Fruit fly (Drosophila melanogaster): ENCODE results near the gene nan.

The nan gene

dm6 chr3L:14189431-14189830, at the start of gene nan:
Gene nan, minus strand, starts transcription at chr3L:14189648.
- TF ChIP-seq CG12605 (GFP tag; IDR thresholded peaks at IDR 0.05) (peak; percentile 61), CG15710 (tag; optimal IDR thresholded peaks at IDR 0.05) (no peak)

- TF ChIP-seq Pif1A (GFP tag; optimal IDR thresholded peaks at IDR 0.05), result no peak
- no peak for TF ChIP-seq CG17806 (tag; optimal IDR thresholded peaks at IDR 0.05)
These were observed 46.9 kb upstream of the nan start, which contains the start of gene CG7906 for dm6 chr3L:14236335-14236734. Gene CG7906, plus strand, starts transcription at chr3L:14236635.

- TF ChIP-seq CG34367 (tag; optimal IDR thresholded peaks at IDR 0.05) (no peak), CG10348 (GFP tag; IDR thresholded peaks at IDR 0.05) (no peak), CG4496 (GFP tag; IDR thresholded peaks at IDR 0.05) (no peak), Pif1A (GFP tag; optimal IDR thresholded peaks at IDR 0.05) (no peak), Pif1B (GFP tag; optimal IDR thresholded peaks at IDR 0.05) (no peak), D1 (tag; optimal IDR thresholded peaks at IDR 0.05) (peak; percentile 55), CG12605 (GFP tag; IDR thresholded peaks at IDR 0.05) (no peak), CG8159 (tag; optimal IDR thresholded peaks at IDR 0.05) (no peak)
These were observed 46.4 kb upstream of the nan start, which contains the start of gene CG34244 for dm6 chr3L:14235820-14236219. Gene CG34244, minus strand, starts transcription at chr3L:14235941.

- TF ChIP-seq Pif1B (GFP tag; optimal IDR thresholded peaks at IDR 0.05) (no peak), CG4496 (GFP tag; IDR thresholded peaks at IDR 0.05) (no peak), rn (GFP tag; IDR thresholded peaks at IDR 0.05) (no peak), Pif1A (GFP tag; optimal IDR thresholded peaks at IDR 0.05) (no peak), D1 (tag; optimal IDR thresholded peaks at IDR 0.05) (no peak), CG32121 (GFP tag; IDR thresholded peaks at IDR 0.05) (no peak), CG8159 (tag; optimal IDR thresholded peaks at IDR 0.05) (no peak), CG14655 (GFP tag; optimal IDR thresholded peaks at IDR 0.05) (no peak), CG8301 (tag; optimal IDR thresholded peaks at IDR 0.05) (no peak), CG17806 (tag; optimal IDR thresholded peaks at IDR 0.05) (no peak), fd96Ca (GFP tag; IDR thresholded peaks at IDR 0.05) (no peak), CG34367 (tag; optimal IDR thresholded peaks at IDR 0.05) (no peak), CG10348 (GFP tag; IDR thresholded peaks at IDR 0.05) (no peak), Snoo (tag; optimal IDR thresholded peaks at IDR 0.05) (no peak), CG9948 (tag; optimal IDR thresholded peaks at IDR 0.05) (no peak), CG13204 (GFP tag; optimal IDR thresholded peaks at IDR 0.05) (no peak), gl (tag; optimal IDR thresholded peaks at IDR 0.05) (no peak), EcR (GFP tag; optimal IDR thresholded peaks at IDR 0.05) (no peak)
These were observed 43.7 kb upstream of the nan start, which contains the start of gene CG7924 for dm6 chr3L:14233169-14233568. Gene CG7924, plus strand, starts transcription at chr3L:14233469.

dm6 chr3L:14229481-14229880, 40.0 kb upstream of the nan start:
- TF ChIP-seq fd96Ca (GFP tag; IDR thresholded peaks at IDR 0.05), result no peak; the same call in 2 of the 3 replicates
- peak; percentile 69 for TF ChIP-seq CG4496 (GFP tag; IDR thresholded peaks at IDR 0.05)
- TF ChIP-seq CG10348 (GFP tag; IDR thresholded peaks at IDR 0.05), result no peak
- peak; percentile 64 for TF ChIP-seq Ets98B (GFP tag; IDR thresholded peaks at IDR 0.05)
- TF ChIP-seq CG8301 (tag; optimal IDR thresholded peaks at IDR 0.05), result peak; percentile 20
- no peak for TF ChIP-seq CG12605 (GFP tag; IDR thresholded peaks at IDR 0.05)
- peak; percentile 42 for TF ChIP-seq CG14655 (GFP tag; optimal IDR thresholded peaks at IDR 0.05)
- TF ChIP-seq CG32121 (GFP tag; IDR thresholded peaks at IDR 0.05), result peak; percentile 20; the same call in 1 of the 2 replicates

dm6 chr3L:14229069-14229468, 39.6 kb upstream of the nan start:
- TF ChIP-seq CG13204 (GFP tag; optimal IDR thresholded peaks at IDR 0.05) (no peak), CG4496 (GFP tag; IDR thresholded peaks at IDR 0.05) (peak; percentile 59; the same call in 1 of the 3 replicates), Pif1B (GFP tag; optimal IDR thresholded peaks at IDR 0.05) (no peak), CG8159 (tag; optimal IDR thresholded peaks at IDR 0.05) (peak; percentile 49), gl (tag; optimal IDR thresholded peaks at IDR 0.05) (no peak), Ets98B (GFP tag; IDR thresholded peaks at IDR 0.05) (peak; percentile 4; the same call in 1 of the 2 replicates), CG8301 (tag; optimal IDR thresholded peaks at IDR 0.05) (no peak), CG32121 (GFP tag; IDR thresholded peaks at IDR 0.05) (no peak)

dm6 chr3L:14223450-14223849, 34.0 kb upstream of the nan start:
- TF ChIP-seq rn (GFP tag; IDR thresholded peaks at IDR 0.05), result no peak
- no peak for TF ChIP-seq CG32121 (GFP tag; IDR thresholded peaks at IDR 0.05)
- no peak for TF ChIP-seq CG17806 (tag; optimal IDR thresholded peaks at IDR 0.05)
- no peak for TF ChIP-seq CG12605 (GFP tag; IDR thresholded peaks at IDR 0.05)
- TF ChIP-seq EcR (GFP tag; optimal IDR thresholded peaks at IDR 0.05), result no peak
- TF ChIP-seq CG13204 (GFP tag; optimal IDR thresholded peaks at IDR 0.05), result no peak
- TF ChIP-seq CG8159 (tag; optimal IDR thresholded peaks at IDR 0.05), result no peak
- TF ChIP-seq gl (tag; optimal IDR thresholded peaks at IDR 0.05), result no peak
- no peak for TF ChIP-seq CG15710 (tag; optimal IDR thresholded peaks at IDR 0.05)
- TF ChIP-seq Ets98B (GFP tag; IDR thresholded peaks at IDR 0.05), result no peak
- no peak for TF ChIP-seq fd96Ca (GFP tag; IDR thresholded peaks at IDR 0.05)
- TF ChIP-seq CG14655 (GFP tag; optimal IDR thresholded peaks at IDR 0.05), result no peak
